Fruit fly (Drosophila melanogaster): ENCODE measurements around the gene CG33003.

DNA sequence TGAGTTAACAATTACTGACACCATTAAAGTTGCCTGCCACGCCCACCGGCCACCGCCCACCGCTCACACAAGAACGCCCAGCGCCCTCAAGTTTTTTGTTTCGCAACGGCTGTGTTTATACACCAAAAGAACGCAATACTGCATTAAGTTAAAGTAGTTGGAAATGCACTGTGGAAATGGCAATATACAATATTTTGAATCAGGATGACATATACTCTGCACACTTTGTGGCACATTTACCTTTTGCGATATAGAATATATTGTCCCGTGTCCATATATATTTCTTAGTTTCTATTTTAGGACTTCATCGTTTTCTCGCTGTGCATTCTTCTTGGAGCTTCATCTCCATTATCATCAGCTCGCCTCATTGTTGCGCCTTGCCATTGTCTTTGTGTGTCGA, 15.3 kb downstream of the CG33003 start:
- TF ChIP-seq Dll (optimal IDR thresholded peaks at IDR 0.05): no peak
- TF ChIP-seq psq (optimal IDR thresholded peaks at IDR 0.05): no peak
- no peak for TF ChIP-seq CG8478 (optimal IDR thresholded peaks at IDR 0.05)
- no peak for TF ChIP-seq pan (optimal IDR thresholded peaks at IDR 0.05)
- TF ChIP-seq EcR (GFP tag; optimal IDR thresholded peaks at IDR 0.05): no peak

Measured in whole organism.